Fruit fly (Drosophila melanogaster) whole organism, prepupa: ENCODE data around the gene Pkcdelta.

ENCODE experiments used
- Blimp-1 ChIP-seq: fragments of 200-800 bp; sonication (Bioruptor generic); optimal IDR thresholded peaks from 3 replicates; lab custom pipeline; 2017; ENCODE audit warnings: missing biosample characterization, missing genetic modification characterization, mild to moderate bottlenecking, moderate library complexity, missing genetic modification reagents
- CG10631 ChIP-seq: fragments of 200-800 bp; sonication (Bioruptor generic); optimal IDR thresholded peaks from 2 replicates; lab custom pipeline; 2016; ENCODE audit warnings: missing biosample characterization, missing genetic modification characterization
- CG10669 ChIP-seq: fragments of 200-800 bp; sonication (Bioruptor generic); optimal IDR thresholded peaks from 3 replicates; lab custom pipeline; 2018; ENCODE audit warnings: missing biosample characterization, mild to moderate bottlenecking, missing genetic modification characterization, moderate library complexity
- CG11294 ChIP-seq: fragments of 200-800 bp; sonication (Bioruptor generic); IDR thresholded peaks from 2 replicates; pipeline ENCODE4 v1.3.6; 2022; ENCODE audit warnings: missing biosample characterization, missing genetic modification characterization
- CG11902 ChIP-seq: fragments of 200-800 bp; sonication (Bioruptor generic); optimal IDR thresholded peaks from 3 replicates; lab custom pipeline; 2016; ENCODE audit warnings: missing biosample characterization, missing genetic modification characterization
- CG15336 ChIP-seq: fragments of 200-800 bp; sonication (Bioruptor generic); IDR thresholded peaks from 2 replicates; pipeline ENCODE4 v1.3.6; 2022; ENCODE audit warnings: missing biosample characterization, missing genetic modification characterization
- CG1621 ChIP-seq: fragments of 200-800 bp; sonication (Bioruptor generic); optimal IDR thresholded peaks from 3 replicates; lab custom pipeline; 2018; ENCODE audit warnings: missing biosample characterization, mild to moderate bottlenecking, missing genetic modification characterization
- CG16779 ChIP-seq: fragments of 200-800 bp; sonication (Bioruptor generic); optimal IDR thresholded peaks from 3 replicates; lab custom pipeline; 2017; ENCODE audit warnings: missing biosample characterization, mild to moderate bottlenecking, missing genetic modification characterization
- CG3032 ChIP-seq: fragments of 200-800 bp; optimal IDR thresholded peaks from 2 replicates; lab custom pipeline; 2019; ENCODE audit warnings: missing biosample characterization, mild to moderate bottlenecking, missing genetic modification characterization, moderate library complexity
- CG31627 ChIP-seq: fragments of 200-800 bp; sonication (Bioruptor generic); optimal IDR thresholded peaks from 3 replicates; lab custom pipeline; 2016; ENCODE audit warnings: missing biosample characterization, missing genetic modification characterization
- CG32006 ChIP-seq: fragments of 200-800 bp; sonication (Bioruptor generic); optimal IDR thresholded peaks from 3 replicates; lab custom pipeline; 2017; ENCODE audit warnings: missing biosample characterization, mild to moderate bottlenecking, missing genetic modification characterization
- CG3919 ChIP-seq: fragments of 200-800 bp; sonication (Bioruptor generic); optimal IDR thresholded peaks from 3 replicates; lab custom pipeline; 2016; ENCODE audit warnings: missing biosample characterization, missing genetic modification characterization
- CG6276 ChIP-seq: fragments of 200-800 bp; sonication (Bioruptor generic); optimal IDR thresholded peaks from 2 replicates; lab custom pipeline; 2017; ENCODE audit warnings: missing biosample characterization, mild to moderate bottlenecking, missing genetic modification characterization
- CG6792 ChIP-seq: fragments of 200-800 bp; sonication (Bioruptor generic); optimal IDR thresholded peaks from 3 replicates; lab custom pipeline; 2016; ENCODE audit warnings: missing biosample characterization, missing genetic modification characterization
- CG6808 ChIP-seq: fragments of 200-800 bp; sonication (Bioruptor generic); optimal IDR thresholded peaks from 3 replicates; lab custom pipeline; 2017; ENCODE audit warnings: missing biosample characterization, missing genetic modification characterization, mild to moderate bottlenecking, moderate library complexity, missing genetic modification reagents
- CG6854 ChIP-seq: fragments of 200-800 bp; sonication (Bioruptor generic); optimal IDR thresholded peaks from 2 replicates; lab custom pipeline; 2017; ENCODE audit warnings: missing biosample characterization, mild to moderate bottlenecking, missing genetic modification characterization
- CG7368 ChIP-seq: fragments of 200-800 bp; sonication (Bioruptor generic); optimal IDR thresholded peaks from 3 replicates; lab custom pipeline; 2016; ENCODE audit warnings: missing biosample characterization, missing genetic modification characterization
- CG8319 ChIP-seq: fragments of 200-800 bp; sonication (Bioruptor generic); optimal IDR thresholded peaks from 3 replicates; lab custom pipeline; 2016; ENCODE audit warnings: missing biosample characterization, missing genetic modification characterization
- CG9139 ChIP-seq: fragments of 200-800 bp; sonication (Bioruptor generic); optimal IDR thresholded peaks from 3 replicates; lab custom pipeline; 2017; ENCODE audit warnings: missing biosample characterization, mild to moderate bottlenecking, missing genetic modification characterization
- Eip75B ChIP-seq: fragments of 200-800 bp; sonication (Bioruptor generic); optimal IDR thresholded peaks from 3 replicates; lab custom pipeline; 2016; ENCODE audit warnings: missing biosample characterization, missing genetic modification characterization
- Eip78C ChIP-seq: fragments of 200-800 bp; sonication (Bioruptor generic); peaks from one replicate; lab custom pipeline; 2016; ENCODE audit warnings: missing biosample characterization, missing genetic modification characterization
- Eip93F ChIP-seq: fragments of 200-800 bp; sonication (Bioruptor generic); optimal IDR thresholded peaks from 2 replicates; lab custom pipeline; 2016; ENCODE audit warnings: missing biosample characterization, mild to moderate bottlenecking, missing genetic modification characterization
- Ets96B ChIP-seq: fragments of 200-800 bp; optimal IDR thresholded peaks from 2 replicates; lab custom pipeline; 2019; ENCODE audit warnings: missing biosample characterization, mild to moderate bottlenecking, missing genetic modification characterization, moderate library complexity
- Gug ChIP-seq: fragments of 200-800 bp; sonication (Bioruptor generic); IDR thresholded peaks from 2 replicates; pipeline ENCODE4 v1.3.6; 2022; ENCODE audit warnings: missing biosample characterization, missing genetic modification characterization
- Hr38 ChIP-seq: sonication (Bioruptor generic); optimal IDR thresholded peaks from 2 replicates; lab custom pipeline; 2016; ENCODE audit warnings: missing biosample characterization, missing genetic modification characterization
- Hr39 ChIP-seq: fragments of 200-800 bp; sonication (Bioruptor generic); optimal IDR thresholded peaks from 2 replicates; lab custom pipeline; 2016; ENCODE audit warnings: missing biosample characterization, missing genetic modification characterization
- Hr4 ChIP-seq: fragments of 200-800 bp; sonication (Bioruptor generic); optimal IDR thresholded peaks from 3 replicates; lab custom pipeline; 2016; ENCODE audit warnings: missing biosample characterization, missing genetic modification characterization
- Lpt ChIP-seq: fragments of 200-800 bp; sonication (Bioruptor generic); optimal IDR thresholded peaks from 3 replicates; lab custom pipeline; 2016; ENCODE audit warnings: missing biosample characterization, missing genetic modification characterization
- Met ChIP-seq: fragments of 200-800 bp; sonication (Bioruptor generic); optimal IDR thresholded peaks from 3 replicates; lab custom pipeline; 2016; ENCODE audit warnings: missing biosample characterization, missing genetic modification characterization
- OdsH ChIP-seq: fragments of 200-800 bp; sonication (Bioruptor generic); optimal IDR thresholded peaks from 3 replicates; lab custom pipeline; 2016; ENCODE audit warnings: missing biosample characterization, missing genetic modification characterization
- Sox102F ChIP-seq: fragments of 200-800 bp; sonication (Bioruptor generic); optimal IDR thresholded peaks from 2 replicates; lab custom pipeline; 2016; ENCODE audit warnings: missing biosample characterization, mild to moderate bottlenecking, missing genetic modification characterization
- Sox14 ChIP-seq: fragments of 200-800 bp; sonication (Bioruptor generic); optimal IDR thresholded peaks from 3 replicates; lab custom pipeline; 2016; ENCODE audit warnings: missing biosample characterization, missing genetic modification characterization
- achi ChIP-seq: fragments of 200-800 bp; sonication (Bioruptor generic); optimal IDR thresholded peaks from 3 replicates; lab custom pipeline; 2016; ENCODE audit warnings: missing biosample characterization, missing genetic modification characterization
- acj6 ChIP-seq: fragments of 200-800 bp; sonication (Bioruptor generic); optimal IDR thresholded peaks from 3 replicates; lab custom pipeline; 2016; ENCODE audit warnings: missing biosample characterization, missing genetic modification characterization
- cyc ChIP-seq: fragments of 200-800 bp; sonication (Bioruptor generic); optimal IDR thresholded peaks from 3 replicates; lab custom pipeline; 2016; ENCODE audit warnings: missing biosample characterization, missing genetic modification characterization
- dsx ChIP-seq: fragments of 200-800 bp; optimal IDR thresholded peaks from 3 replicates; lab custom pipeline; 2019; ENCODE audit warnings: missing biosample characterization, mild to moderate bottlenecking, missing genetic modification characterization, moderate library complexity; ENCODE audit not compliant: poor library complexity, severe bottlenecking
- eg ChIP-seq: fragments of 200-800 bp; sonication (Bioruptor generic); IDR thresholded peaks from 3 replicates; pipeline ENCODE4 v1.3.6; 2022; ENCODE audit warnings: missing biosample characterization, missing genetic modification characterization
- esn ChIP-seq: fragments of 200-800 bp; sonication (Bioruptor generic); optimal IDR thresholded peaks from 2 replicates; lab custom pipeline; 2016; ENCODE audit warnings: missing biosample characterization, mild to moderate bottlenecking, missing genetic modification characterization, moderate library complexity
- fd59A ChIP-seq: fragments of 200-800 bp; sonication (Bioruptor generic); optimal IDR thresholded peaks from 2 replicates; lab custom pipeline; 2017; ENCODE audit warnings: missing biosample characterization, mild to moderate bottlenecking, missing genetic modification characterization, missing genetic modification reagents
- fd85E ChIP-seq: fragments of 200-800 bp; sonication (Bioruptor generic); optimal IDR thresholded peaks from 3 replicates; lab custom pipeline; 2016; ENCODE audit warnings: missing biosample characterization, missing genetic modification characterization
- lz ChIP-seq: fragments of 200-800 bp; sonication (Bioruptor generic); optimal IDR thresholded peaks from 3 replicates; lab custom pipeline; 2016; ENCODE audit warnings: missing biosample characterization, missing genetic modification characterization
- net ChIP-seq: fragments of 200-800 bp; sonication (Bioruptor generic); optimal IDR thresholded peaks from 3 replicates; lab custom pipeline; 2016; ENCODE audit warnings: missing biosample characterization, missing genetic modification characterization
- pdm3 ChIP-seq: fragments of 200-800 bp; sonication (Bioruptor generic); optimal IDR thresholded peaks from 3 replicates; lab custom pipeline; 2016; ENCODE audit warnings: missing biosample characterization, missing genetic modification characterization
- salr ChIP-seq, 2 experiments: fragments of 200-800 bp; sonication (Bioruptor generic); optimal IDR thresholded peaks; 3 replicates each; lab custom pipeline; 2016 to 2018; ENCODE audit warnings: missing biosample characterization in 2 of 2, missing genetic modification characterization in 2 of 2, mild to moderate bottlenecking in 1 of 2
- spab ChIP-seq: fragments of 200-800 bp; sonication (Bioruptor generic); optimal IDR thresholded peaks from 2 replicates; lab custom pipeline; 2017; ENCODE audit warnings: missing biosample characterization, mild to moderate bottlenecking, missing genetic modification characterization, missing genetic modification reagents
- svp ChIP-seq: fragments of 200-800 bp; sonication (Bioruptor generic); peaks from one replicate; lab custom pipeline; 2016; ENCODE audit warnings: missing biosample characterization, missing genetic modification characterization
- topi ChIP-seq: fragments of 200-800 bp; sonication (Bioruptor generic); optimal IDR thresholded peaks from 3 replicates; lab custom pipeline; 2016; ENCODE audit warnings: missing biosample characterization, missing genetic modification characterization
- vri ChIP-seq: fragments of 200-800 bp; sonication (Bioruptor generic); optimal IDR thresholded peaks from 3 replicates; lab custom pipeline; 2016; ENCODE audit warnings: missing biosample characterization, mild to moderate bottlenecking, missing genetic modification characterization

The Pkcdelta gene

DNA sequence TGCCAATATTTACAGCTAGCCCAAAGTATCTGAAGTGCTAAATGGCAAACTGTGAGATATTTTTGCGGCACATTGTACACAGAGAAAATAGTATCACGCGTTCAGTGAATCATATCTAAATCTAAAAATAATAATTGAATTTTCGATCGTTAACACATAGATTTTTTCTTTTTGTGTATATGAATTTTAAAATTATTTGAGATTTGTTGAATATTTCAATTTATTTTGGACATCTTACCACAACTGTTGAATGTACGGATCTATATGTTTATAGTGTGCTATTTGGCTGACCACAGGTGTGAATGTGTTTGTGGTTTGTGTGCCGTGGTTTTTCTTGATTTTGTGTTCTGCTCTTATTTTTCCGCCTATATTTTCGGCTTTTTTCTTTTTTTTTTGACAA, 37.8 kb downstream of the Pkcdelta start (continued):
- TF ChIP-seq acj6 = peak; percentile 24
- TF ChIP-seq Eip78C (GFP tag; lab: Kevin White, UChicago) = peak; percentile 63
- peak in 1 of 2 experiments; percentile 11 for TF ChIP-seq salr (GFP tag; optimal IDR thresholded peaks at IDR 0.05; lab: Kevin White, UChicago)
- no peak for TF ChIP-seq CG11902 (GFP tag; lab: Kevin White, UChicago)
- peak; percentile 28 for TF ChIP-seq topi (GFP tag; lab: Kevin White, UChicago)
- TF ChIP-seq fd59A (GFP tag; lab: Kevin White, UChicago) = no peak
- TF ChIP-seq CG7368 (GFP tag; lab: Kevin White, UChicago) = no peak

DNA sequence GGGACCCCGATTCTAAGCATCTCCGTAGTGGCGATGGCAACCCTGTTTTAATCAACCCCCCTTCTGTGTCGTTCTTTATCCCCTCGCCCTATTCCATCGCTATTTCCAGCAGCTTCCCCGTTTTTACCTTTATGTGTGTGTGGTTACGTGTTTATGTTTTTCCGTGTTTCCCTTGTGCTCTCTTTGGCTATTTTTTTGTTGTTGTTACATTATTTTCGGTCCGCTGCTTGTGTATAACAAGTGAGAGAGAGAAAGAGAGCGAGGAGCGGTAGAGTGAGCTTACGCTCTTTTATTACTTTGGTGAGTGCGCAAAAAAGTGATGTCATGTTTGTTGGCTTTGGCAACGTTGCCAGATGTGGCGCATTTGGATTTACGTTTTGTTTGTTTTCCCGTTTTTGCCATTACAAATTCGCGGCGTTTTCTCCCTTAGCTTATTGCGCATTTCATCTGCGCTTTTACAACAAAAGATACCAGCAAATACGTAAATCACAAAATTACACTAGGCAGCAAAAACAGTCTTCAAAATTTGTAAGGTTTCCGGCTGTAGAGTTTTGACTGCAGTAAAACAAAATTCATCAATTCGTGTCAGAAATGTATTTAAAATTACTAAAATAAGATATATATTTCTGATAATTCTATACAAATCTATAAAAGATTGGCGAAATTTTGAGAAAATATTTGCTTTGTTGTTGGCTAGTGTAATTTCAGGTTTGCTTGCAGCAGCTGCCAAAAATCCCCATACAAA, 38.3 kb downstream of the Pkcdelta start:
- TF ChIP-seq Hr39 (GFP tag; lab: Kevin White, UChicago) (peak; percentile 27), CG31627 (GFP tag; lab: Kevin White, UChicago) (peak; percentile 25), CG11294 (GFP tag; lab: Robert Waterston, UW) (no peak), Hr4 (GFP tag; lab: Kevin White, UChicago) (peak; percentile 37), dsx (GFP tag; lab: Kevin White, UChicago) (no peak), CG10669 (peak; percentile 34), CG6276 (peak; percentile 32), Eip93F (GFP tag; lab: Kevin White, UChicago) (no peak), esn (GFP tag; lab: Kevin White, UChicago) (peak; percentile 32), svp (GFP tag; lab: Kevin White, UChicago) (peak; percentile 72), CG6854 (no peak), CG11902 (GFP tag; lab: Kevin White, UChicago) (peak; percentile 17), vri (GFP tag; lab: Kevin White, UChicago) (peak; percentile 67), fd59A (GFP tag; lab: Kevin White, UChicago) (no peak), lz (GFP tag; lab: Kevin White, UChicago) (peak; percentile 23), Blimp-1 (GFP tag; lab: Kevin White, UChicago) (no peak), Met (GFP tag; lab: Kevin White, UChicago) (peak; percentile 24), net (GFP tag; lab: Kevin White, UChicago) (peak; percentile 8), CG8319 (GFP tag; lab: Kevin White, UChicago) (no peak), CG15336 (peak; percentile 57), Sox102F (GFP tag; lab: Kevin White, UChicago) (peak; percentile 29), eg (GFP tag; lab: Robert Waterston, UW) (peak; percentile 59), CG3919 (GFP tag; lab: Kevin White, UChicago) (no peak), CG10631 (GFP tag; lab: Kevin White, UChicago) (peak; percentile 11), OdsH (GFP tag; lab: Kevin White, UChicago) (peak; percentile 23), CG9139 (GFP tag; lab: Kevin White, UChicago) (no peak), salr (GFP tag; optimal IDR thresholded peaks at IDR 0.05; lab: Kevin White, UChicago) (peak in 1 of 2 experiments; percentile 9), CG3032 (tag; lab: Kevin White, UChicago) (peak; percentile 23), Lpt (GFP tag; lab: Kevin White, UChicago) (no peak), Sox14 (GFP tag; lab: Kevin White, UChicago) (no peak), Hr38 (GFP tag; lab: Kevin White, UChicago) (no peak), CG6808 (no peak), Eip75B (GFP tag; lab: Kevin White, UChicago) (no peak), spab (GFP tag; lab: Kevin White, UChicago) (no peak), Gug (GFP tag; lab: Robert Waterston, UW) (peak; percentile 26; the same call in 1 of the 2 replicates), CG7368 (GFP tag; lab: Kevin White, UChicago) (no peak), fd85E (GFP tag; lab: Kevin White, UChicago) (no peak), cyc (peak; percentile 8), achi (GFP tag; lab: Kevin White, UChicago) (peak; percentile 43), Eip78C (GFP tag; lab: Kevin White, UChicago) (peak; percentile 65), CG16779 (tag; lab: Kevin White, UChicago) (no peak), CG1621 (tag; lab: Kevin White, UChicago) (peak; percentile 36), topi (GFP tag; lab: Kevin White, UChicago) (peak; percentile 30), CG6792 (GFP tag; lab: Kevin White, UChicago) (peak; percentile 37), CG32006 (GFP tag; lab: Kevin White, UChicago) (peak; percentile 55), Ets96B (peak; percentile 3), pdm3 (GFP tag; lab: Kevin White, UChicago) (no peak)
